Worm (Caenorhabditis elegans): ENCODE data around the gene T05H4.11.

DNA sequence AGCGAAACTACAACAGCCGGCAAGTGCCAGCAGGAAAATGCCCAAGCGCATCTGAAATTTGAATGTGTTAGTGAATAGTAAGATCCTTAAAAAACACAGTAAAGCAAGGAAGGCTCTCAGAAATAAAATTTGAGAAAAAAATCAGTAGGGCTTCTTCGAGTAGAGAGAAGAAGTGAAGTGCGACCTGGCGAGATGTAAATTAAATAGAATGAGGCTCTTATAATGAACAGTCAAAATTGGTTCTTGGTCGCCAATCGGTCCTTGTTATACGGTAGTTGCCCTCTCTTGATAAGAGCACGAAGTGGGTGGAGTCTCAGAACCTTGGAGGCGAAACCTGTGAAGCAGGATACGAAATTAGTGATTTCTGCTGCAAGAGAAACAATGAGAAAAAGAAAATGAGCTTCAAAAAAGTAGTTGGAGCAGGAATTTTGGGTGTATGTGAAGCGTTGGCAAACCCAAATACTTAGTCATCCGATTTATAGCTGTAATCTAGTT lies 17.3 kb downstream of the T05H4.11 start, which contains the start of gene bcf-1:
- TF ChIP-seq lin-13 (GFP tag; optimal IDR thresholded peaks at IDR 0.05): no peak
- no peak for TF ChIP-seq unc-62 (GFP tag; optimal IDR thresholded peaks at IDR 0.05 in 1 of 2)
- TF ChIP-seq unc-62 (tag; optimal IDR thresholded peaks at IDR 0.05): no peak
- TF ChIP-seq nhr-77 (tag; optimal IDR thresholded peaks at IDR 0.05): no peak
- TF ChIP-seq vab-7 (GFP tag; IDR thresholded peaks at IDR 0.05): no peak
- TF ChIP-seq ztf-7 (tag; optimal IDR thresholded peaks at IDR 0.05): no peak
- no peak for TF ChIP-seq ama-1 (optimal IDR thresholded peaks at IDR 0.05)
- no peak for TF ChIP-seq F10B5.3 (tag; optimal IDR thresholded peaks at IDR 0.05)
- no peak for TF ChIP-seq zag-1 (tag; optimal IDR thresholded peaks at IDR 0.05)
- TF ChIP-seq nhr-237 (tag; optimal IDR thresholded peaks at IDR 0.05): no peak
- no peak for TF ChIP-seq zfp-3 (GFP tag; conservative IDR thresholded peaks at IDR 0.05)
- TF ChIP-seq lsy-2 (tag; optimal IDR thresholded peaks at IDR 0.05): no peak
- no peak for TF ChIP-seq dpl-1 (GFP tag; optimal IDR thresholded peaks at IDR 0.05)
- no peak for TF ChIP-seq tra-1 (GFP tag; IDR thresholded peaks at IDR 0.05)
- no peak for TF ChIP-seq fkh-10 (GFP tag; optimal IDR thresholded peaks at IDR 0.05)

All from whole organism, L4 larva.